Worm (Caenorhabditis elegans) whole organism, L2 larva: Measurements from ENCODE around the gene W10C4.1.

ENCODE experiments used
- ama-1 ChIP-seq: fragments of 150-350 bp; optimal IDR thresholded peaks from 2 replicates; lab custom pipeline; 2018; ENCODE audit warnings: inconsistent platforms
- egl-27 ChIP-seq: sonication (generic microtip); optimal IDR thresholded peaks from 3 replicates; lab custom pipeline; 2017; ENCODE audit warnings: missing biosample characterization, missing genetic modification reagents, missing genetic modification characterization
- lin-13 ChIP-seq: fragments of 150-350 bp; optimal IDR thresholded peaks from 2 replicates; lab custom pipeline; 2014; ENCODE audit warnings: missing biosample characterization, missing genetic modification reagents, missing genetic modification characterization
- lsy-2 ChIP-seq, 2 experiments: fragments of 150-350 bp in 1 of 2; sonication (generic microtip) in 1 of 2; optimal IDR thresholded peaks; 2 replicates each; lab custom pipeline; 2014 to 2017; ENCODE audit warnings: missing biosample characterization in 2 of 2, missing genetic modification characterization in 2 of 2
- peb-1 ChIP-seq: fragments of 150-350 bp; optimal IDR thresholded peaks from 2 replicates; lab custom pipeline; 2014; ENCODE audit warnings: missing biosample characterization, missing genetic modification characterization

DNA sequence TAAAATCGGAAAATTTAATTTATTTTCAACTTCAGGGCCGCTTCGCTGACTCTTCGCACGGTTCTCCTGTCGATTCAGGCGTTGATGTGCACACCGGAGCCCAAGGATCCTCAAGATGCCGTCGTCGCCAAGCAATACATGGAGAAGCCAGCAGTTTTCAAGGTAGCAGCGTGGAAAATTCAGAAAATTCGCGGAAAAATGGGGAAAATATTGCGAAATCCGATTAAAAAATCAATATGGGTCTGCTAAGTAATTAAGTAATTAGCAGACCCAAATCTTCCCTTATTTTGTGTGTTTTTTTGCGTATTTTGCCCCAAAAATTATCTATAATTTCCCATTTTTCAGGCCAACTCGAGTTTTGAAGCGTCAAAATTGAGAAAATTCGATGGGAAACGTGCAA, 17.6 kb downstream of the W10C4.1 start:
- TF ChIP-seq peb-1 (tag; lab: Kevin White, UChicago) (no peak), egl-27 (no peak), ama-1 (lab: Kevin White, UChicago) (no peak), lin-13 (GFP tag; lab: Kevin White, UChicago) (no peak), lsy-2 (tag; optimal IDR thresholded peaks at IDR 0.05; lab: Kevin White, UChicago) (no peak)
